Worm (Caenorhabditis elegans): ENCODE results near the gene idi-1.

ce11 chrIII:8117155-8117554 is 25.6 kb downstream of the idi-1 start:
- TF ChIP-seq nhr-11 (tag; optimal IDR thresholded peaks at IDR 0.05) (no peak), lin-39 (tag; optimal IDR thresholded peaks at IDR 0.05) (no peak)
